Fruit fly (Drosophila melanogaster) whole organism, wandering third instar larva: ENCODE results near the gene CG15892.

Source experiments
- Dfd ChIP-seq: fragments of >200 bp; optimal IDR thresholded peaks from 2 replicates; lab custom pipeline; 2017; ENCODE audit warnings: missing biosample characterization, missing genetic modification characterization
- Dif ChIP-seq: fragments of 200-275, 200-300 bp; sonication (Bioruptor generic); optimal IDR thresholded peaks from 2 replicates; lab custom pipeline; 2018; ENCODE audit warnings: missing biosample characterization, missing genetic modification characterization; ENCODE audit not compliant: partially characterized antibody
- GATAd ChIP-seq: sonication (Bioruptor generic); optimal IDR thresholded peaks from 2 replicates; lab custom pipeline; 2016; ENCODE audit warnings: missing biosample characterization, missing genetic modification characterization
- Hr78 ChIP-seq: fragments of >200 bp; optimal IDR thresholded peaks from 2 replicates; lab custom pipeline; 2017; ENCODE audit warnings: missing biosample characterization, missing genetic modification characterization
- Sp1 ChIP-seq: fragments of 200-800 bp; sonication (Bioruptor generic); optimal IDR thresholded peaks from 3 replicates; lab custom pipeline; 2019; ENCODE audit warnings: missing biosample characterization, mild to moderate bottlenecking, missing genetic modification characterization, moderate library complexity
- Vsx2 ChIP-seq: fragments of 200-300, 225-300 bp; sonication (Bioruptor generic); optimal IDR thresholded peaks from 2 replicates; lab custom pipeline; 2018; ENCODE audit warnings: missing biosample characterization, missing genetic modification characterization; ENCODE audit not compliant: partially characterized antibody
- brk ChIP-seq: fragments of 200-800 bp; sonication (Bioruptor generic); optimal IDR thresholded peaks from 2 replicates; lab custom pipeline; 2016; ENCODE audit warnings: missing biosample characterization, mild to moderate bottlenecking, missing genetic modification characterization
- dmrt93B ChIP-seq: fragments of 200-800 bp; sonication (Bioruptor generic); optimal IDR thresholded peaks from 2 replicates; lab custom pipeline; 2018; ENCODE audit warnings: missing biosample characterization, mild to moderate bottlenecking, missing genetic modification characterization
- foxo ChIP-seq, 2 experiments: fragments of 200-800 bp; sonication (Bioruptor generic); optimal IDR thresholded peaks; 2 replicates in 1 of 2; 3 replicates in 1 of 2; lab custom pipeline; 2016 to 2017; ENCODE audit warnings: missing biosample characterization in 2 of 2, missing genetic modification characterization in 2 of 2
- jim ChIP-seq: fragments of 175-275, 200-325 bp; sonication (Bioruptor generic); optimal IDR thresholded peaks from 2 replicates; lab custom pipeline; 2016; ENCODE audit warnings: missing biosample characterization, mild to moderate bottlenecking, missing genetic modification characterization
- psq ChIP-seq: fragments of 200-800 bp; sonication (Bioruptor generic); optimal IDR thresholded peaks from 3 replicates; lab custom pipeline; 2017; ENCODE audit warnings: missing biosample characterization, mild to moderate bottlenecking, missing genetic modification characterization, moderate library complexity
- usp ChIP-seq: fragments of >200 bp; optimal IDR thresholded peaks from 2 replicates; lab custom pipeline; 2017; ENCODE audit warnings: missing biosample characterization, missing genetic modification characterization

- no peak for TF ChIP-seq usp
- no peak for TF ChIP-seq jim (GFP tag; lab: Kevin White, UChicago)
- TF ChIP-seq psq (GFP tag; lab: Kevin White, UChicago): no peak
- no peak for TF ChIP-seq foxo (GFP tag; optimal IDR thresholded peaks at IDR 0.05; lab: Kevin White, UChicago)
- TF ChIP-seq Hr78 (GFP tag; lab: Kevin White, UChicago): no peak
- no peak for TF ChIP-seq Dfd (GFP tag; lab: Kevin White, UChicago)
- TF ChIP-seq brk (GFP tag; lab: Kevin White, UChicago): no peak
- no peak for TF ChIP-seq Sp1 (GFP tag; lab: Kevin White, UChicago)
- TF ChIP-seq Dif (GFP tag; lab: Kevin White, UChicago): no peak
- TF ChIP-seq GATAd (GFP tag; lab: Kevin White, UChicago): no peak
- no peak for TF ChIP-seq Vsx2
- TF ChIP-seq dmrt93B (GFP tag; lab: Kevin White, UChicago): no peak
Observed at dm6 chrX:6254617-6255349, 39.4 kb downstream of the CG15892 start.
